Fruit fly (Drosophila melanogaster) whole organism, pupa: ENCODE measurements around the gene CG6686.

Source experiments
- CG10348 ChIP-seq: fragments of 200-800 bp; sonication (Bioruptor generic); IDR thresholded peaks from 2 replicates; pipeline ENCODE4 v1.3.6; 2022; ENCODE audit warnings: missing biosample characterization, missing genetic modification characterization
- CG13204 ChIP-seq: fragments of 200-800 bp; sonication (Bioruptor generic); optimal IDR thresholded peaks from 2 replicates; lab custom pipeline; 2018; ENCODE audit warnings: missing biosample characterization, mild to moderate bottlenecking, missing genetic modification characterization, moderate library complexity
- CG32121 ChIP-seq: fragments of 200-800 bp; sonication (Bioruptor generic); IDR thresholded peaks from 2 replicates; pipeline ENCODE4 v1.3.6; 2022; ENCODE audit warnings: missing biosample characterization, missing genetic modification characterization
- CG8301 ChIP-seq: fragments of 200-800 bp; sonication (Bioruptor generic); optimal IDR thresholded peaks from 2 replicates; lab custom pipeline; 2018; ENCODE audit warnings: missing biosample characterization, mild to moderate bottlenecking, missing genetic modification characterization
- CG9948 ChIP-seq: fragments of 200-800 bp; sonication (Bioruptor generic); optimal IDR thresholded peaks from 2 replicates; lab custom pipeline; 2018; ENCODE audit warnings: missing biosample characterization, mild to moderate bottlenecking, missing genetic modification characterization, moderate library complexity
- Ets98B ChIP-seq: fragments of 200-800 bp; sonication (Bioruptor generic); IDR thresholded peaks from 2 replicates; pipeline ENCODE4 v1.3.6; 2022; ENCODE audit warnings: missing biosample characterization, missing genetic modification characterization
- Pif1A ChIP-seq: fragments of 200-800 bp; sonication (Bioruptor generic); optimal IDR thresholded peaks from 3 replicates; lab custom pipeline; 2016; ENCODE audit warnings: missing biosample characterization, missing genetic modification characterization
- Pif1B ChIP-seq: fragments of 200-800 bp; sonication (Bioruptor generic); optimal IDR thresholded peaks from 3 replicates; lab custom pipeline; 2016; ENCODE audit warnings: missing biosample characterization, missing genetic modification characterization
- fd96Ca ChIP-seq: fragments of 200-800 bp; sonication (Bioruptor generic); IDR thresholded peaks from 3 replicates; pipeline ENCODE4 v1.3.6; 2022; ENCODE audit warnings: missing biosample characterization, missing genetic modification characterization

- TF ChIP-seq CG13204 (GFP tag; lab: Kevin White, UChicago) (peak; percentile 80), fd96Ca (no peak), CG9948 (no peak), CG10348 (no peak), Ets98B (GFP tag; lab: Robert Waterston, UW) (no peak), Pif1A (no peak), Pif1B (GFP tag; lab: Kevin White, UChicago) (no peak), CG32121 (no peak), CG8301 (tag; lab: Kevin White, UChicago) (no peak)
Measured at dm6 chr2L:12005436-12006396, 17.9 kb upstream of the CG6686 start.
